Fruit fly (Drosophila melanogaster): ENCODE results near the gene Gr8a.

Gr8a gene

dm6 chrX:9243417-9243884 is 16.5 kb downstream of the Gr8a start, which contains the start of the genes mxc and Larp7 (continued):
- peak; percentile 73 for TF ChIP-seq CG9817 (tag; optimal IDR thresholded peaks at IDR 0.05)
- peak; percentile 80 for TF ChIP-seq CG9932 (GFP tag; IDR thresholded peaks at IDR 0.05)
- no peak for TF ChIP-seq CG8359 (GFP tag; optimal IDR thresholded peaks at IDR 0.05; ENCODE audit: borderline replicate concordance)
- peak; percentile 52; the same call in 1 of the 2 replicates for TF ChIP-seq CG14441 (GFP tag; IDR thresholded peaks at IDR 0.05)
- no peak for TF ChIP-seq CG10321 (GFP tag; IDR thresholded peaks at IDR 0.05)
- TF ChIP-seq CG4820 (GFP tag; optimal IDR thresholded peaks at IDR 0.05) = peak; percentile 41
- TF ChIP-seq Dbx (GFP tag; IDR thresholded peaks at IDR 0.05) = peak; percentile 58; the same call in 1 of the 3 replicates
- TF ChIP-seq CG13894 (tag; optimal IDR thresholded peaks at IDR 0.05) = no peak
- peak; percentile 81 for TF ChIP-seq nerfin-2 (GFP tag; IDR thresholded peaks at IDR 0.05; ENCODE audit: partially characterized antibody)
- peak; percentile 66 to 73 for TF ChIP-seq dpn (GFP tag; optimal IDR thresholded peaks at IDR 0.05)
- TF ChIP-seq btn (GFP tag; optimal IDR thresholded peaks at IDR 0.05) = no peak
- TF ChIP-seq chm (GFP tag; IDR thresholded peaks at IDR 0.05) = no peak
- TF ChIP-seq CG6854 (GFP tag; optimal IDR thresholded peaks at IDR 0.05) = no peak
- TF ChIP-seq Ada2b (GFP tag; IDR thresholded peaks at IDR 0.05) = no peak
- TF ChIP-seq CG7928 (GFP tag; optimal IDR thresholded peaks at IDR 0.05) = no peak
- TF ChIP-seq ems (GFP tag; optimal IDR thresholded peaks at IDR 0.05) = peak; percentile 37
- peak; percentile 47 for TF ChIP-seq Usf (GFP tag; optimal IDR thresholded peaks at IDR 0.05)
- peak; percentile 47 for TF ChIP-seq nerfin-1 (tag; optimal IDR thresholded peaks at IDR 0.05)
- peak; percentile 39; the same call in 1 of the 2 replicates for TF ChIP-seq wor (GFP tag; IDR thresholded peaks at IDR 0.05)
- TF ChIP-seq CG3838 (GFP tag; optimal IDR thresholded peaks at IDR 0.05) = no peak
- 0 out of 2 replicates have a peak, but pooled peaks have one; percentile 20 for TF ChIP-seq CG11247 (GFP tag; IDR thresholded peaks at IDR 0.05)
- no peak for TF ChIP-seq lbe (GFP tag; optimal IDR thresholded peaks at IDR 0.05)
- TF ChIP-seq Med (GFP tag) = peak; percentile 93
- peak; percentile 67 for TF ChIP-seq Chrac-16 (GFP tag; optimal IDR thresholded peaks at IDR 0.05)
- TF ChIP-seq Six4 (GFP tag; optimal IDR thresholded peaks at IDR 0.05) = peak; percentile 42
- no peak for TF ChIP-seq ase (GFP tag; IDR thresholded peaks at IDR 0.05)
- TF ChIP-seq Dll (GFP tag; IDR thresholded peaks at IDR 0.05; ENCODE audit: partially characterized antibody) = peak; percentile 93
- TF ChIP-seq Rfx (GFP tag; IDR thresholded peaks at IDR 0.05) = peak; percentile 64
- TF ChIP-seq sug (tag; optimal IDR thresholded peaks at IDR 0.05) = no peak
- no peak for TF ChIP-seq CG10565 (GFP tag; optimal IDR thresholded peaks at IDR 0.05)
- no peak; the same call in 2 of the 3 replicates for TF ChIP-seq CG11093 (GFP tag; IDR thresholded peaks at IDR 0.05)
- TF ChIP-seq Jarid2 (GFP tag; optimal IDR thresholded peaks at IDR 0.05) = no peak
- TF ChIP-seq fu2 (GFP tag; optimal IDR thresholded peaks at IDR 0.05) = peak; percentile 72
- no peak for TF ChIP-seq CG18011 (GFP tag; optimal IDR thresholded peaks at IDR 0.05)
- peak; percentile 57; the same call in 1 of the 2 replicates for TF ChIP-seq CG6689 (GFP tag; IDR thresholded peaks at IDR 0.05)
- no peak for TF ChIP-seq CG42726 (GFP tag; IDR thresholded peaks at IDR 0.05; ENCODE audit: partially characterized antibody)
- no peak for TF ChIP-seq CG10431 (GFP tag; optimal IDR thresholded peaks at IDR 0.05)
- TF ChIP-seq gcm (GFP tag; optimal IDR thresholded peaks at IDR 0.05) = no peak
- TF ChIP-seq NfI (GFP tag; optimal IDR thresholded peaks at IDR 0.05) = peak; percentile 60
- peak; percentile 30 for TF ChIP-seq kni (GFP tag; optimal IDR thresholded peaks at IDR 0.05)
- TF ChIP-seq disco-r (GFP tag; optimal IDR thresholded peaks at IDR 0.05) = no peak
- no peak for TF ChIP-seq CG3281 (GFP tag; optimal IDR thresholded peaks at IDR 0.05)
- TF ChIP-seq sim (GFP tag; IDR thresholded peaks at IDR 0.05) = no peak
- peak; percentile 66 for TF ChIP-seq Abd-B (GFP tag; optimal IDR thresholded peaks at IDR 0.05)
- peak; percentile 11 for TF ChIP-seq CTCF (GFP tag; optimal IDR thresholded peaks at IDR 0.05)
- TF ChIP-seq Spps (tag; optimal IDR thresholded peaks at IDR 0.05) = no peak
- no peak for TF ChIP-seq CG15011 (GFP tag; optimal IDR thresholded peaks at IDR 0.05)
- TF ChIP-seq Dip2 (GFP tag; IDR thresholded peaks at IDR 0.05) = no peak
- no peak for TF ChIP-seq so (GFP tag; IDR thresholded peaks at IDR 0.05)
- TF ChIP-seq Hr3 (GFP tag; optimal IDR thresholded peaks at IDR 0.05) = peak; percentile 67
- peak; percentile 24; the same call in 1 of the 3 replicates for TF ChIP-seq CG14050 (GFP tag; IDR thresholded peaks at IDR 0.05)

All from whole organism, embryonic.